Worm (Caenorhabditis elegans): ENCODE results near the gene ztf-31.
A peak's percentile ranks its signal among the peaks of the same experiment; 100 is the strongest.

Gene ztf-31

DNA sequence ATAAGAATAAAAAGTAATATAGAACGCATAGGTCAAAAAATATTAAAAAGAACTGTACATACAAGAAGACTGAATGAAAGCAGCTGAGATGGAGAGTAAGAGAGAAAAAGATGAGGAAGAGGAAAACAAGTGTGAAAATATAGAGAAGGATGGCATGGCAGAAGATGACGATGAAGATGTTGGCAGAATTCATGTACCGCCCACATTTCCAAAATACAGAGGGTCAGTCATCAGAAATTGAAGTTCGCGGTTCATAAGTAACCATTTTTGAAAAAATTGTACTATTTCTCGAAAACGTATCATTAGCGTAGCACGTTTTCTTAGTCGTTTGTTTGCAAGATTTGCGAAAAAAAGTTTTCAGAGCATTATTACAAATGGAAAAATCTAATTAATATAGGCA lies 6.6 kb downstream of the ztf-31 start, which contains the start of gene zmp-6:
Gene zmp-6, minus strand, starts transcription at position 101 of the 400 bp plus-strand sequence.
- TF ChIP-seq C04F5.9 (tag; optimal IDR thresholded peaks at IDR 0.05) (no peak), lin-15B (tag; optimal IDR thresholded peaks at IDR 0.05) (no peak), ztf-4 (tag; optimal IDR thresholded peaks at IDR 0.05) (no peak), mdl-1 (tag; optimal IDR thresholded peaks at IDR 0.05) (no peak)

- TF ChIP-seq unc-30 (tag; optimal IDR thresholded peaks at IDR 0.05), result no peak
- TF ChIP-seq zag-1 (tag; optimal IDR thresholded peaks at IDR 0.05), result no peak
- TF ChIP-seq nhr-19 (GFP tag; conservative IDR thresholded peaks at IDR 0.05), result no peak
- TF ChIP-seq zip-4 (GFP tag; optimal IDR thresholded peaks at IDR 0.05), result no peak
- TF ChIP-seq ces-1 (GFP tag; optimal IDR thresholded peaks at IDR 0.05), result peak; percentile 82
- TF ChIP-seq fkh-10 (GFP tag; optimal IDR thresholded peaks at IDR 0.05), result peak; percentile 78
- TF ChIP-seq fkh-8 (tag; optimal IDR thresholded peaks at IDR 0.05), result no peak
- no peak for TF ChIP-seq alr-1 (tag; optimal IDR thresholded peaks at IDR 0.05; ENCODE audit: borderline replicate concordance)
- TF ChIP-seq lin-14 (GFP tag; optimal IDR thresholded peaks at IDR 0.05), result peak; percentile 72
- TF ChIP-seq pqm-1 (tag; optimal IDR thresholded peaks at IDR 0.05), result no peak
- TF ChIP-seq nhr-76 (tag; optimal IDR thresholded peaks at IDR 0.05), result no peak
- no peak for TF ChIP-seq unc-98 (GFP tag; IDR thresholded peaks at IDR 0.05)
- no peak for TF ChIP-seq unc-62 (GFP tag; optimal IDR thresholded peaks at IDR 0.05)
- no peak for TF ChIP-seq snu-23 (GFP tag; optimal IDR thresholded peaks at IDR 0.05)
- TF ChIP-seq vab-15 (tag; optimal IDR thresholded peaks at IDR 0.05), result no peak
These were observed 12.5 kb downstream of the ztf-31 start for ce11 chrIII:7253669-7254068.

DNA sequence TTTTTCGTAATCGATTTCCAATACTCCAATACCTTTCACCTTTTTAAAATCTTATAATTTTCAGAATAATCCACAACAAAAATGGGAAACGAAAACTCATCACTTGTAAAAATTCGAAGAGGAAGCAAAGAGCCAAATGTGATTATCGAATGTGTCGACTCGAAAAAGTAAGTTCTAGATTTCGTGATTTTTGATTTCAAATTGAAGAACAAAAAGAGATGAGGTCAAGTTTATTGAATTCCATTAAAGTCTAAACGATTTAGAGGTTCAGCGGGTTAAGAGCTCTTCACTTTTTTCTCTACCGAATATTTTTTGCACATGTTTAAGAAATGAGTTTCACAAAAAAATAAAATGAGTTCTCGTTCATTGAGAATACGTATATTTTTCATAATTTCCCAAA lies 17.8 kb downstream of the ztf-31 start, which contains the start of gene B0361.4:
Gene B0361.4, plus strand, starts transcription at position 61 of the 400 bp plus-strand sequence.
- TF ChIP-seq lin-14 (GFP tag; optimal IDR thresholded peaks at IDR 0.05), result peak; percentile 18
- TF ChIP-seq lir-3 (tag; optimal IDR thresholded peaks at IDR 0.05; ENCODE audit: poor library complexity), result no peak
- TF ChIP-seq ceh-82 (tag; optimal IDR thresholded peaks at IDR 0.05), result no peak
- TF ChIP-seq mab-9 (GFP tag; IDR thresholded peaks at IDR 0.05), result no peak
- no peak for TF ChIP-seq C34B4.2 (tag; optimal IDR thresholded peaks at IDR 0.05)
- TF ChIP-seq pag-3 (tag; optimal IDR thresholded peaks at IDR 0.05; ENCODE audit: borderline replicate concordance, insufficient read depth), result no peak
- TF ChIP-seq fkh-10 (GFP tag; optimal IDR thresholded peaks at IDR 0.05), result peak; percentile 88
- no peak for TF ChIP-seq skn-1 (tag; optimal IDR thresholded peaks at IDR 0.05)

- TF ChIP-seq fkh-10 (GFP tag; optimal IDR thresholded peaks at IDR 0.05) (peak; percentile 50), lin-14 (GFP tag; optimal IDR thresholded peaks at IDR 0.05) (peak; percentile 34), unc-130 (tag; optimal IDR thresholded peaks at IDR 0.05) (no peak)
These were observed 21.4 kb downstream of the ztf-31 start for ce11 chrIII:7262592-7262991.

DNA sequence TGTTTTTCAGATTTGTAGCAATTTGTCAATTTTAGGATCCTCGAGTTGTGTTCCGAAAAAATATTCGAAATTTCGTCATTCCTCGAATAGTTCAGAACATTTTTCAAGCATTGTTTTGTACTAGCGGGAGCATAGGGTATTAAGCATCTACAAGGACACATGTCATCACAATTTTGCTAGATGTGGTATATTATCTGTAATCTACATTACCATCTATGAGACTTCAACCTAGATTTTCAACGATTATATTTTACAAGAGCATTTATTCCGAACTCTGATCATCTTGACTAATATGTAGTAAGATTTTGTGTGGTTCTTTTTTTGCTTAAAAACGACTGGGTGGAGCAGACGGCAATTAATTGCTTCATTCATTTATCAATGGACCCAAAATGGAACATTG lies 21.9 kb downstream of the ztf-31 start:
- no peak for TF ChIP-seq fkh-10 (GFP tag; optimal IDR thresholded peaks at IDR 0.05)
- no peak for TF ChIP-seq ceh-90 (tag; optimal IDR thresholded peaks at IDR 0.05)
- TF ChIP-seq nhr-85 (tag), result no peak
- TF ChIP-seq C34B4.2 (tag; optimal IDR thresholded peaks at IDR 0.05), result no peak
- no peak for TF ChIP-seq jun-1 (tag; optimal IDR thresholded peaks at IDR 0.05)
- TF ChIP-seq nhr-28 (tag; optimal IDR thresholded peaks at IDR 0.05), result no peak
- no peak for TF ChIP-seq lin-39 (tag; optimal IDR thresholded peaks at IDR 0.05)
- no peak for TF ChIP-seq irx-1 (tag; optimal IDR thresholded peaks at IDR 0.05)
- TF ChIP-seq hpl-2 (GFP tag; optimal IDR thresholded peaks at IDR 0.05), result no peak
- TF ChIP-seq isw-1 (GFP tag; IDR thresholded peaks at IDR 0.05), result no peak
- TF ChIP-seq lin-35 (GFP tag; optimal IDR thresholded peaks at IDR 0.05), result no peak
- TF ChIP-seq aha-1 (tag; optimal IDR thresholded peaks at IDR 0.05), result no peak
- no peak for TF ChIP-seq F16B12.6 (tag; optimal IDR thresholded peaks at IDR 0.05)
- no peak for TF ChIP-seq nhr-90 (tag; optimal IDR thresholded peaks at IDR 0.05; ENCODE audit: poor library complexity)
- no peak for TF ChIP-seq rnt-1 (tag; optimal IDR thresholded peaks at IDR 0.05)
- TF ChIP-seq ceh-88 (GFP tag; IDR thresholded peaks at IDR 0.05), result no peak
